Fruit fly (Drosophila melanogaster): ENCODE measurements around the gene CG17196.

- TF ChIP-seq insv (optimal IDR thresholded peaks at IDR 0.05) (no peak), Sin3A (optimal IDR thresholded peaks at IDR 0.05) (no peak), ttk (optimal IDR thresholded peaks at IDR 0.05) (no peak), Myc (optimal IDR thresholded peaks at IDR 0.05) (no peak)
These were observed 21.1 kb downstream of the CG17196 start for dm6 chr3R:25754844-25755429.

Data from Kc167 (cell line).